Fruit fly (Drosophila melanogaster) whole organism, prepupa: ENCODE data around the gene CG12546.

ENCODE experiments used
- Blimp-1 ChIP-seq: fragments of 200-800 bp; sonication (Bioruptor generic); optimal IDR thresholded peaks from 3 replicates; lab custom pipeline; 2017; ENCODE audit warnings: missing biosample characterization, missing genetic modification characterization, mild to moderate bottlenecking, moderate library complexity, missing genetic modification reagents
- CG10631 ChIP-seq: fragments of 200-800 bp; sonication (Bioruptor generic); optimal IDR thresholded peaks from 2 replicates; lab custom pipeline; 2016; ENCODE audit warnings: missing biosample characterization, missing genetic modification characterization
- CG10669 ChIP-seq: fragments of 200-800 bp; sonication (Bioruptor generic); optimal IDR thresholded peaks from 3 replicates; lab custom pipeline; 2018; ENCODE audit warnings: missing biosample characterization, mild to moderate bottlenecking, missing genetic modification characterization, moderate library complexity
- CG11294 ChIP-seq: fragments of 200-800 bp; sonication (Bioruptor generic); IDR thresholded peaks from 2 replicates; pipeline ENCODE4 v1.3.6; 2022; ENCODE audit warnings: missing biosample characterization, missing genetic modification characterization
- CG11762 ChIP-seq: fragments of 200-800 bp; sonication (Bioruptor generic); optimal IDR thresholded peaks from 3 replicates; lab custom pipeline; 2016; ENCODE audit warnings: missing biosample characterization, missing genetic modification characterization; ENCODE audit not compliant: insufficient read depth
- CG11902 ChIP-seq: fragments of 200-800 bp; sonication (Bioruptor generic); optimal IDR thresholded peaks from 3 replicates; lab custom pipeline; 2016; ENCODE audit warnings: missing biosample characterization, missing genetic modification characterization
- CG15336 ChIP-seq: fragments of 200-800 bp; sonication (Bioruptor generic); IDR thresholded peaks from 2 replicates; pipeline ENCODE4 v1.3.6; 2022; ENCODE audit warnings: missing biosample characterization, missing genetic modification characterization
- CG32006 ChIP-seq: fragments of 200-800 bp; sonication (Bioruptor generic); optimal IDR thresholded peaks from 3 replicates; lab custom pipeline; 2017; ENCODE audit warnings: missing biosample characterization, mild to moderate bottlenecking, missing genetic modification characterization
- CG34406 ChIP-seq: fragments of 200-800 bp; sonication (Bioruptor generic); optimal IDR thresholded peaks from 3 replicates; lab custom pipeline; 2016; ENCODE audit warnings: missing biosample characterization, missing genetic modification characterization
- CG3919 ChIP-seq: fragments of 200-800 bp; sonication (Bioruptor generic); optimal IDR thresholded peaks from 3 replicates; lab custom pipeline; 2016; ENCODE audit warnings: missing biosample characterization, missing genetic modification characterization
- CG4318 ChIP-seq: fragments of 200-800 bp; sonication (Bioruptor generic); optimal IDR thresholded peaks from 3 replicates; lab custom pipeline; 2017; ENCODE audit warnings: missing biosample characterization, mild to moderate bottlenecking, missing genetic modification characterization
- CG6276 ChIP-seq: fragments of 200-800 bp; sonication (Bioruptor generic); optimal IDR thresholded peaks from 2 replicates; lab custom pipeline; 2017; ENCODE audit warnings: missing biosample characterization, mild to moderate bottlenecking, missing genetic modification characterization
- CG6792 ChIP-seq: fragments of 200-800 bp; sonication (Bioruptor generic); optimal IDR thresholded peaks from 3 replicates; lab custom pipeline; 2016; ENCODE audit warnings: missing biosample characterization, missing genetic modification characterization
- CG6808 ChIP-seq: fragments of 200-800 bp; sonication (Bioruptor generic); optimal IDR thresholded peaks from 3 replicates; lab custom pipeline; 2017; ENCODE audit warnings: missing biosample characterization, missing genetic modification characterization, mild to moderate bottlenecking, moderate library complexity, missing genetic modification reagents
- CG6854 ChIP-seq: fragments of 200-800 bp; sonication (Bioruptor generic); optimal IDR thresholded peaks from 2 replicates; lab custom pipeline; 2017; ENCODE audit warnings: missing biosample characterization, mild to moderate bottlenecking, missing genetic modification characterization
- CG7368 ChIP-seq: fragments of 200-800 bp; sonication (Bioruptor generic); optimal IDR thresholded peaks from 3 replicates; lab custom pipeline; 2016; ENCODE audit warnings: missing biosample characterization, missing genetic modification characterization
- CG8319 ChIP-seq: fragments of 200-800 bp; sonication (Bioruptor generic); optimal IDR thresholded peaks from 3 replicates; lab custom pipeline; 2016; ENCODE audit warnings: missing biosample characterization, missing genetic modification characterization
- CG8632 ChIP-seq: fragments of 200-800 bp; sonication (Bioruptor generic); optimal IDR thresholded peaks from 3 replicates; lab custom pipeline; 2016; ENCODE audit warnings: missing biosample characterization, missing genetic modification characterization
- Eip75B ChIP-seq: fragments of 200-800 bp; sonication (Bioruptor generic); optimal IDR thresholded peaks from 3 replicates; lab custom pipeline; 2016; ENCODE audit warnings: missing biosample characterization, missing genetic modification characterization
- Eip78C ChIP-seq: fragments of 200-800 bp; sonication (Bioruptor generic); peaks from one replicate; lab custom pipeline; 2016; ENCODE audit warnings: missing biosample characterization, missing genetic modification characterization
- Eip93F ChIP-seq: fragments of 200-800 bp; sonication (Bioruptor generic); optimal IDR thresholded peaks from 2 replicates; lab custom pipeline; 2016; ENCODE audit warnings: missing biosample characterization, mild to moderate bottlenecking, missing genetic modification characterization
- Ets96B ChIP-seq: fragments of 200-800 bp; optimal IDR thresholded peaks from 2 replicates; lab custom pipeline; 2019; ENCODE audit warnings: missing biosample characterization, mild to moderate bottlenecking, missing genetic modification characterization, moderate library complexity
- Hr38 ChIP-seq: sonication (Bioruptor generic); optimal IDR thresholded peaks from 2 replicates; lab custom pipeline; 2016; ENCODE audit warnings: missing biosample characterization, missing genetic modification characterization
- Hr39 ChIP-seq: fragments of 200-800 bp; sonication (Bioruptor generic); optimal IDR thresholded peaks from 2 replicates; lab custom pipeline; 2016; ENCODE audit warnings: missing biosample characterization, missing genetic modification characterization
- Hr4 ChIP-seq: fragments of 200-800 bp; sonication (Bioruptor generic); optimal IDR thresholded peaks from 3 replicates; lab custom pipeline; 2016; ENCODE audit warnings: missing biosample characterization, missing genetic modification characterization
- Lpt ChIP-seq: fragments of 200-800 bp; sonication (Bioruptor generic); optimal IDR thresholded peaks from 3 replicates; lab custom pipeline; 2016; ENCODE audit warnings: missing biosample characterization, missing genetic modification characterization
- Met ChIP-seq: fragments of 200-800 bp; sonication (Bioruptor generic); optimal IDR thresholded peaks from 3 replicates; lab custom pipeline; 2016; ENCODE audit warnings: missing biosample characterization, missing genetic modification characterization
- OdsH ChIP-seq: fragments of 200-800 bp; sonication (Bioruptor generic); optimal IDR thresholded peaks from 3 replicates; lab custom pipeline; 2016; ENCODE audit warnings: missing biosample characterization, missing genetic modification characterization
- Smox ChIP-seq: fragments of 200-800 bp; sonication (Bioruptor generic); optimal IDR thresholded peaks from 3 replicates; lab custom pipeline; 2016; ENCODE audit warnings: missing biosample characterization, missing genetic modification characterization
- Sox102F ChIP-seq: fragments of 200-800 bp; sonication (Bioruptor generic); optimal IDR thresholded peaks from 2 replicates; lab custom pipeline; 2016; ENCODE audit warnings: missing biosample characterization, mild to moderate bottlenecking, missing genetic modification characterization
- Sox14 ChIP-seq: fragments of 200-800 bp; sonication (Bioruptor generic); optimal IDR thresholded peaks from 3 replicates; lab custom pipeline; 2016; ENCODE audit warnings: missing biosample characterization, missing genetic modification characterization
- Sox15 ChIP-seq: fragments of 200-800 bp; sonication (Bioruptor generic); optimal IDR thresholded peaks from 3 replicates; lab custom pipeline; 2016; ENCODE audit warnings: missing biosample characterization, missing genetic modification characterization
- achi ChIP-seq: fragments of 200-800 bp; sonication (Bioruptor generic); optimal IDR thresholded peaks from 3 replicates; lab custom pipeline; 2016; ENCODE audit warnings: missing biosample characterization, missing genetic modification characterization
- acj6 ChIP-seq: fragments of 200-800 bp; sonication (Bioruptor generic); optimal IDR thresholded peaks from 3 replicates; lab custom pipeline; 2016; ENCODE audit warnings: missing biosample characterization, missing genetic modification characterization
- cyc ChIP-seq: fragments of 200-800 bp; sonication (Bioruptor generic); optimal IDR thresholded peaks from 3 replicates; lab custom pipeline; 2016; ENCODE audit warnings: missing biosample characterization, missing genetic modification characterization
- dac ChIP-seq: fragments of 200-800 bp; sonication (Bioruptor generic); optimal IDR thresholded peaks from 2 replicates; lab custom pipeline; 2017; ENCODE audit warnings: missing biosample characterization, mild to moderate bottlenecking, missing genetic modification characterization
- dsx ChIP-seq: fragments of 200-800 bp; optimal IDR thresholded peaks from 3 replicates; lab custom pipeline; 2019; ENCODE audit warnings: missing biosample characterization, mild to moderate bottlenecking, missing genetic modification characterization, moderate library complexity; ENCODE audit not compliant: poor library complexity, severe bottlenecking
- eg ChIP-seq: fragments of 200-800 bp; sonication (Bioruptor generic); IDR thresholded peaks from 3 replicates; pipeline ENCODE4 v1.3.6; 2022; ENCODE audit warnings: missing biosample characterization, missing genetic modification characterization
- esn ChIP-seq: fragments of 200-800 bp; sonication (Bioruptor generic); optimal IDR thresholded peaks from 2 replicates; lab custom pipeline; 2016; ENCODE audit warnings: missing biosample characterization, mild to moderate bottlenecking, missing genetic modification characterization, moderate library complexity
- fd59A ChIP-seq: fragments of 200-800 bp; sonication (Bioruptor generic); optimal IDR thresholded peaks from 2 replicates; lab custom pipeline; 2017; ENCODE audit warnings: missing biosample characterization, mild to moderate bottlenecking, missing genetic modification characterization, missing genetic modification reagents
- net ChIP-seq: fragments of 200-800 bp; sonication (Bioruptor generic); optimal IDR thresholded peaks from 3 replicates; lab custom pipeline; 2016; ENCODE audit warnings: missing biosample characterization, missing genetic modification characterization
- salr ChIP-seq, 2 experiments: fragments of 200-800 bp; sonication (Bioruptor generic); optimal IDR thresholded peaks; 3 replicates each; lab custom pipeline; 2016 to 2018; ENCODE audit warnings: missing biosample characterization in 2 of 2, missing genetic modification characterization in 2 of 2, mild to moderate bottlenecking in 1 of 2
- spab ChIP-seq: fragments of 200-800 bp; sonication (Bioruptor generic); optimal IDR thresholded peaks from 2 replicates; lab custom pipeline; 2017; ENCODE audit warnings: missing biosample characterization, mild to moderate bottlenecking, missing genetic modification characterization, missing genetic modification reagents
- ss ChIP-seq, 2 experiments: fragments of 200-800 bp; sonication (Bioruptor generic); optimal IDR thresholded peaks; 2 replicates in 1 of 2; 3 replicates in 1 of 2; lab custom pipeline; 2017 to 2018; ENCODE audit warnings: mild to moderate bottlenecking in 2 of 2, missing biosample characterization in 2 of 2, missing genetic modification characterization in 2 of 2, moderate library complexity in 1 of 2
- svp ChIP-seq: fragments of 200-800 bp; sonication (Bioruptor generic); peaks from one replicate; lab custom pipeline; 2016; ENCODE audit warnings: missing biosample characterization, missing genetic modification characterization
- topi ChIP-seq: fragments of 200-800 bp; sonication (Bioruptor generic); optimal IDR thresholded peaks from 3 replicates; lab custom pipeline; 2016; ENCODE audit warnings: missing biosample characterization, missing genetic modification characterization
- vri ChIP-seq: fragments of 200-800 bp; sonication (Bioruptor generic); optimal IDR thresholded peaks from 3 replicates; lab custom pipeline; 2016; ENCODE audit warnings: missing biosample characterization, mild to moderate bottlenecking, missing genetic modification characterization

Gene CG12546

dm6 chr3L:22693712-22694111 lies at the start of gene CG12546, which contains the start of gene CG14453:
CG12546 (minus strand) TSS chr3L:22693812.
CG14453 (plus strand) TSS chr3L:22694083.
- TF ChIP-seq cyc (GFP tag; lab: Kevin White, UChicago) = no peak
- no peak for TF ChIP-seq Lpt (GFP tag; lab: Kevin White, UChicago)
- no peak for TF ChIP-seq dsx
- no peak for TF ChIP-seq Sox15 (GFP tag; lab: Kevin White, UChicago)
- TF ChIP-seq CG7368 (GFP tag; lab: Kevin White, UChicago) = no peak
- TF ChIP-seq topi (GFP tag; lab: Kevin White, UChicago) = no peak
- no peak for TF ChIP-seq spab (GFP tag; lab: Kevin White, UChicago)
- TF ChIP-seq CG8319 = no peak

- TF ChIP-seq CG6276 (GFP tag; lab: Kevin White, UChicago) = peak; percentile 27
- no peak for TF ChIP-seq eg (GFP tag; lab: Robert Waterston, UW)
- TF ChIP-seq CG10669 (GFP tag; lab: Kevin White, UChicago) = peak; percentile 27
- TF ChIP-seq acj6 (GFP tag; lab: Kevin White, UChicago) = peak; percentile 16
- peak; percentile 41 for TF ChIP-seq Hr39 (GFP tag; lab: Kevin White, UChicago)
- TF ChIP-seq dsx = peak; percentile 71
- peak; percentile 42 for TF ChIP-seq Smox (GFP tag; lab: Kevin White, UChicago)
- TF ChIP-seq CG10631 (GFP tag; lab: Kevin White, UChicago) = peak; percentile 51
- peak; percentile 40 for TF ChIP-seq achi (GFP tag; lab: Kevin White, UChicago)
- TF ChIP-seq Sox102F (GFP tag; lab: Kevin White, UChicago) = peak; percentile 21
- TF ChIP-seq net (GFP tag; lab: Kevin White, UChicago) = peak; percentile 26
- no peak for TF ChIP-seq CG11762 (GFP tag; lab: Kevin White, UChicago)
- TF ChIP-seq CG8319 = no peak
- peak; percentile 22; the same call in 1 of the 2 replicates for TF ChIP-seq CG15336 (GFP tag; lab: Robert Waterston, UW)
- no peak for TF ChIP-seq Eip75B (GFP tag; lab: Kevin White, UChicago)
- TF ChIP-seq Blimp-1 (GFP tag; lab: Kevin White, UChicago) = no peak
- peak; percentile 25 for TF ChIP-seq CG6792 (GFP tag; lab: Kevin White, UChicago)
- peak; percentile 84 for TF ChIP-seq Eip78C (GFP tag; lab: Kevin White, UChicago)
- peak; percentile 9 for TF ChIP-seq CG8632 (GFP tag; lab: Kevin White, UChicago)
- TF ChIP-seq topi (GFP tag; lab: Kevin White, UChicago) = peak; percentile 38
- peak; percentile 43 for TF ChIP-seq fd59A (GFP tag; lab: Kevin White, UChicago)
- TF ChIP-seq CG11294 (GFP tag; lab: Robert Waterston, UW) = no peak
- no peak for TF ChIP-seq ss (GFP tag; optimal IDR thresholded peaks at IDR 0.05; lab: Kevin White, UChicago)
- TF ChIP-seq CG4318 (GFP tag; lab: Kevin White, UChicago) = peak; percentile 61
- TF ChIP-seq cyc (GFP tag; lab: Kevin White, UChicago) = peak; percentile 29
- TF ChIP-seq Hr4 (GFP tag; lab: Kevin White, UChicago) = peak; percentile 51
- TF ChIP-seq spab (GFP tag; lab: Kevin White, UChicago) = no peak
- TF ChIP-seq CG3919 = peak; percentile 41
- TF ChIP-seq Lpt (GFP tag; lab: Kevin White, UChicago) = no peak
- peak; percentile 57 for TF ChIP-seq svp (GFP tag; lab: Kevin White, UChicago)
- no peak for TF ChIP-seq CG7368 (GFP tag; lab: Kevin White, UChicago)
- no peak for TF ChIP-seq Eip93F (GFP tag; lab: Kevin White, UChicago)
- TF ChIP-seq esn (GFP tag; lab: Kevin White, UChicago) = peak; percentile 47
- peak; percentile 36 for TF ChIP-seq Sox14 (GFP tag; lab: Kevin White, UChicago)
- peak; percentile 72 for TF ChIP-seq CG32006 (GFP tag; lab: Kevin White, UChicago)
- no peak for TF ChIP-seq CG11902
- TF ChIP-seq Ets96B (tag; lab: Kevin White, UChicago) = peak; percentile 7
- peak; percentile 48 for TF ChIP-seq Met
- TF ChIP-seq CG34406 (GFP tag; lab: Kevin White, UChicago) = peak; percentile 4
- TF ChIP-seq CG6854 = no peak
- TF ChIP-seq Sox15 (GFP tag; lab: Kevin White, UChicago) = peak; percentile 25
- TF ChIP-seq dac = no peak
- peak; percentile 65 for TF ChIP-seq OdsH (GFP tag; lab: Kevin White, UChicago)
- TF ChIP-seq CG6808 = peak; percentile 24
- no peak for TF ChIP-seq vri (GFP tag; lab: Kevin White, UChicago)
- peak in 1 of 2 experiments; percentile 66 for TF ChIP-seq salr (GFP tag; optimal IDR thresholded peaks at IDR 0.05; lab: Kevin White, UChicago)
- TF ChIP-seq Hr38 = no peak
These were observed 49.5 kb upstream of the CG12546 start for dm6 chr3L:22742945-22743582.
